Fruit fly (Drosophila melanogaster): ENCODE measurements around the gene CG9393.

DNA sequence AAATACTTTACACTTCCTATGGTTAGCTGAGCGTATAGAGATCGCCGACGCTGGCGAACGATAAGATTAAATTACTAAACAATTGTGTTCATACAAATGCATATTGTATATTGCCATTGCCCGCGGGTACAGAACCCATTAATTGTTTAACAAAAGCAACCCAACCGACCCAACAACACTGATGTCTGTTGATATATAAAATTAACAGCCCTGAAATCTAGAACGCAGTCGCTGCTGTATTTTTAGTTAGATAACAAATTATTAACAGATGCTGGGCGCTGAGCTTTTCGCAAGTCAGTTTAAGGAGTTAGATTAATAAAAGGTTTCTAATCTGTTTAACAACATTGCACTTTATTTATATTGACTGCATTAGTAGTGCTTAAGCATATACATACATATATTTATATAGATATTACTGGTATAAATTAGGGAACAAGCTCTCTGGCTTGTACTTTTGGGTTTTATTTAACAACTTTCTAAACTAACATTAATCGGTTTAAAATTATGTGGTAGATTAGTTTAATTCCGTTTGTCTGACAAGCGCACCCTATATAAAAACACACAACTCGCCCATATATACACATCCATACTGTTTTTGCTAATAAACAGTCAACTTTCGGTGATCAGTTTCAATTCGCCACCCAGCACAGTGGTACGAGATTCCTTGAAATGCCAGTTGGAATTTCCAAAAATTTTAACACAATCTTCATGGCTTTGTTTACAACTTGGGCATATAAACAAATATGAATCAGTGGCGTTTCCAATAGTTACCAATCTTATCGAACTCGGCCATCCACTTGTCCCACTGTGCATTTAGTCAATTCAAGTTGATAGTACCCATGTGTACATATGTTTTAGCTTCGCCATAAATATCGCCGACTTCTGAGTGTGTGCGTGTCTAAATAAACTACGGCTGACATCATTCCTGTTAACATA lies 35.3 kb downstream of the CG9393 start:
- TF ChIP-seq CG8478 (optimal IDR thresholded peaks at IDR 0.05) (no peak), CTCF (optimal IDR thresholded peaks at IDR 0.05) (no peak)

Data from S2 (cell line).